Fruit fly (Drosophila melanogaster) whole organism, embryonic: Measurements from ENCODE around the gene CG15347.

Experiments
- ATbp ChIP-seq: fragments of 200-800 bp; sonication (Bioruptor generic); optimal IDR thresholded peaks from 2 replicates; lab custom pipeline; 2017; ENCODE audit warnings: missing biosample characterization, mild to moderate bottlenecking, missing genetic modification characterization, missing genetic modification reagents
- Atf-2 ChIP-seq: fragments of 200-800 bp; sonication (Bioruptor generic); optimal IDR thresholded peaks from 2 replicates; lab custom pipeline; 2016; ENCODE audit warnings: missing biosample characterization, missing genetic modification characterization
- Atf6 ChIP-seq: fragments of 200-800 bp; sonication (Bioruptor generic); IDR thresholded peaks from 2 replicates; pipeline ENCODE4 v1.3.6; 2022; ENCODE audit warnings: missing biosample characterization, missing genetic modification characterization
- CG10462 ChIP-seq: fragments of 200-800 bp; sonication (Bioruptor generic); optimal IDR thresholded peaks from 2 replicates; lab custom pipeline; 2016; ENCODE audit warnings: missing biosample characterization, missing genetic modification characterization
- CG10979 ChIP-seq: fragments of 200-800 bp; sonication (Bioruptor generic); optimal IDR thresholded peaks from 2 replicates; lab custom pipeline; 2018; ENCODE audit warnings: missing biosample characterization, mild to moderate bottlenecking, missing genetic modification characterization, moderate library complexity
- CG11093 ChIP-seq: fragments of 200-800 bp; sonication (Bioruptor generic); IDR thresholded peaks from 3 replicates; pipeline ENCODE4 v1.3.6; 2022; ENCODE audit warnings: missing biosample characterization, missing genetic modification characterization
- CG11398 ChIP-seq: fragments of 200-800 bp; sonication (Bioruptor generic); optimal IDR thresholded peaks from 2 replicates; lab custom pipeline; 2016; ENCODE audit warnings: missing biosample characterization, missing genetic modification characterization
- CG11696 ChIP-seq: fragments of 200-800 bp; sonication (Bioruptor generic); IDR thresholded peaks from 2 replicates; pipeline ENCODE4 v1.3.6; 2022; ENCODE audit warnings: missing biosample characterization, missing genetic modification characterization
- CG12071 ChIP-seq: fragments of 200-800 bp; sonication (Bioruptor generic); optimal IDR thresholded peaks from 3 replicates; lab custom pipeline; 2018; ENCODE audit warnings: missing biosample characterization, mild to moderate bottlenecking, missing genetic modification characterization
- CG13624 ChIP-seq: fragments of 200-800 bp; sonication (Bioruptor generic); optimal IDR thresholded peaks from 2 replicates; lab custom pipeline; 2016; ENCODE audit warnings: missing biosample characterization, missing genetic modification characterization
- CG13894 ChIP-seq: fragments of 200-800 bp; sonication (Bioruptor generic); optimal IDR thresholded peaks from 3 replicates; lab custom pipeline; 2018; ENCODE audit warnings: missing biosample characterization, mild to moderate bottlenecking, missing genetic modification characterization, moderate library complexity
- CG14667 ChIP-seq: fragments of 200-800 bp; sonication (Bioruptor generic); IDR thresholded peaks from 2 replicates; pipeline ENCODE4 v1.3.6; 2022; ENCODE audit warnings: missing biosample characterization, missing genetic modification characterization
- CG1602 ChIP-seq: fragments of 200-800 bp; sonication (Bioruptor generic); optimal IDR thresholded peaks from 3 replicates; lab custom pipeline; 2016; ENCODE audit warnings: missing biosample characterization, missing genetic modification characterization
- CG17359 ChIP-seq: fragments of 200-800 bp; sonication (Bioruptor generic); optimal IDR thresholded peaks from 3 replicates; lab custom pipeline; 2018; ENCODE audit warnings: missing biosample characterization, mild to moderate bottlenecking, missing genetic modification characterization, moderate library complexity
- CG17568 ChIP-seq: fragments of 200-800 bp; sonication (Bioruptor generic); optimal IDR thresholded peaks from 2 replicates; lab custom pipeline; 2018; ENCODE audit warnings: missing biosample characterization, mild to moderate bottlenecking, missing genetic modification characterization, moderate library complexity
- CG2875 ChIP-seq: fragments of 200-800 bp; sonication (Bioruptor generic); optimal IDR thresholded peaks from 2 replicates; lab custom pipeline; 2017; ENCODE audit warnings: missing biosample characterization, mild to moderate bottlenecking, missing genetic modification characterization, missing genetic modification reagents
- CG3281 ChIP-seq: fragments of 200-800 bp; sonication (Bioruptor generic); optimal IDR thresholded peaks from 3 replicates; lab custom pipeline; 2017; ENCODE audit warnings: missing biosample characterization, mild to moderate bottlenecking, missing genetic modification characterization
- CG33557 ChIP-seq: fragments of 200-800 bp; sonication (Bioruptor generic); optimal IDR thresholded peaks from 2 replicates; lab custom pipeline; 2019; ENCODE audit warnings: missing biosample characterization, mild to moderate bottlenecking, missing genetic modification characterization, moderate library complexity
- CG4328 ChIP-seq: fragments of 200-800 bp; sonication (Bioruptor generic); optimal IDR thresholded peaks from 3 replicates; lab custom pipeline; 2017; ENCODE audit warnings: missing biosample characterization, missing genetic modification reagents, missing genetic modification characterization
- CG4707 ChIP-seq: fragments of 200-800 bp; sonication (Bioruptor generic); optimal IDR thresholded peaks from 2 replicates; lab custom pipeline; 2018; ENCODE audit warnings: missing biosample characterization, mild to moderate bottlenecking, missing genetic modification characterization, moderate library complexity
- CG6175 ChIP-seq: fragments of 200-800 bp; sonication (Bioruptor generic); IDR thresholded peaks from 3 replicates; pipeline ENCODE4 v1.3.6; 2022; ENCODE audit warnings: missing biosample characterization, missing genetic modification characterization
- CG7372 ChIP-seq: fragments of 200-800 bp; sonication (Bioruptor generic); IDR thresholded peaks from 2 replicates; pipeline ENCODE4 v1.3.6; 2022; ENCODE audit warnings: missing biosample characterization, missing genetic modification characterization
- Dll ChIP-seq: fragments of 200-800 bp; sonication (Bioruptor generic); IDR thresholded peaks from 4 replicates; pipeline ENCODE4 v1.3.6; 2022; ENCODE audit warnings: missing biosample characterization, missing genetic modification characterization; ENCODE audit not compliant: partially characterized antibody
- Hand ChIP-seq: fragments of 200-800 bp; sonication (Bioruptor generic); optimal IDR thresholded peaks from 2 replicates; lab custom pipeline; 2017; ENCODE audit warnings: mild to moderate bottlenecking, missing biosample characterization, missing genetic modification reagents, missing genetic modification characterization
- HmgD ChIP-seq: fragments of 200-800 bp; sonication (Bioruptor generic); optimal IDR thresholded peaks from 3 replicates; lab custom pipeline; 2016; ENCODE audit warnings: missing biosample characterization, missing genetic modification characterization
- HmgZ ChIP-seq: fragments of 200-800 bp; sonication (Bioruptor generic); optimal IDR thresholded peaks from 2 replicates; lab custom pipeline; 2018; ENCODE audit warnings: missing biosample characterization, mild to moderate bottlenecking, missing genetic modification characterization
- Hsf ChIP-seq: fragments of 200-800 bp; sonication (Bioruptor generic); optimal IDR thresholded peaks from 3 replicates; lab custom pipeline; 2016; ENCODE audit warnings: missing biosample characterization, missing genetic modification characterization
- Rx ChIP-seq: fragments of 200-800 bp; sonication (Bioruptor generic); IDR thresholded peaks from 2 replicates; pipeline ENCODE4 v1.3.6; 2022; ENCODE audit warnings: missing biosample characterization, missing genetic modification characterization
- Side ChIP-seq: fragments of 200-800 bp; sonication (Bioruptor generic); optimal IDR thresholded peaks from 2 replicates; lab custom pipeline; 2016; ENCODE audit warnings: missing biosample characterization, missing genetic modification characterization
- al ChIP-seq: fragments of 200-800 bp; sonication (Bioruptor generic); IDR thresholded peaks from 2 replicates; pipeline ENCODE4 v1.3.6; 2022; ENCODE audit warnings: missing biosample characterization, missing genetic modification characterization
- ash1 ChIP-seq: fragments of 200-800 bp; sonication (Bioruptor generic); optimal IDR thresholded peaks from 2 replicates; lab custom pipeline; 2018; ENCODE audit warnings: missing biosample characterization, mild to moderate bottlenecking, missing genetic modification characterization
- crp ChIP-seq, 2 experiments: fragments of 200-800 bp; sonication (Bioruptor generic); optimal IDR thresholded peaks; 2 replicates in 1 of 2; 3 replicates in 1 of 2; lab custom pipeline; 2017; ENCODE audit warnings: missing biosample characterization in 2 of 2, missing genetic modification characterization in 2 of 2, mild to moderate bottlenecking in 1 of 2, moderate library complexity in 1 of 2
- fd64A ChIP-seq: fragments of 200-800 bp; sonication (Bioruptor generic); optimal IDR thresholded peaks from 3 replicates; lab custom pipeline; 2018; ENCODE audit warnings: missing biosample characterization, mild to moderate bottlenecking, missing genetic modification characterization
- gcm ChIP-seq: fragments of 200-800 bp; sonication (Bioruptor generic); optimal IDR thresholded peaks from 2 replicates; lab custom pipeline; 2019; ENCODE audit warnings: missing biosample characterization, mild to moderate bottlenecking, missing genetic modification characterization, moderate library complexity
- her ChIP-seq: fragments of 200-800 bp; sonication (Bioruptor generic); optimal IDR thresholded peaks from 2 replicates; lab custom pipeline; 2016; ENCODE audit warnings: missing biosample characterization, missing genetic modification characterization
- insv ChIP-seq, 2 experiments: fragments of 200-800 bp; sonication (Bioruptor generic); optimal IDR thresholded peaks; 3 replicates each; lab custom pipeline; 2016 to 2018; ENCODE audit warnings: missing biosample characterization in 2 of 2, missing genetic modification characterization in 2 of 2
- inv ChIP-seq: fragments of 200-800 bp; sonication (Bioruptor generic); IDR thresholded peaks from 2 replicates; pipeline ENCODE4 v1.3.6; 2022; ENCODE audit warnings: missing biosample characterization, missing genetic modification characterization; ENCODE audit not compliant: partially characterized antibody
- kni ChIP-seq: fragments of 200-800 bp; sonication (Bioruptor generic); optimal IDR thresholded peaks from 3 replicates; lab custom pipeline; 2017; ENCODE audit warnings: mild to moderate bottlenecking, missing biosample characterization, missing genetic modification reagents, missing genetic modification characterization
- knrl ChIP-seq: fragments of 200-800 bp; sonication (Bioruptor generic); IDR thresholded peaks from 3 replicates; pipeline ENCODE4 v1.3.6; 2022; ENCODE audit warnings: missing biosample characterization, missing genetic modification characterization; ENCODE audit not compliant: partially characterized antibody
- lov ChIP-seq, 2 experiments: fragments of 200-800 bp in 1 of 2; fragments of >200 bp in 1 of 2; sonication (Bioruptor generic) in 1 of 2; IDR thresholded peaks in 1 of 2; optimal IDR thresholded peaks in 1 of 2; 2 replicates in 1 of 2; 3 replicates in 1 of 2; pipeline versions ENCODE4 v1.3.6 to Lab custom; 2017 to 2022; ENCODE audit warnings: missing biosample characterization in 1 of 2, missing genetic modification characterization in 1 of 2
- nom ChIP-seq: fragments of 200-800 bp; sonication (Bioruptor generic); optimal IDR thresholded peaks from 2 replicates; lab custom pipeline; 2017; ENCODE audit warnings: missing biosample characterization, missing genetic modification characterization, mild to moderate bottlenecking, moderate library complexity, missing genetic modification reagents
- pros ChIP-seq: fragments of 200-800 bp; sonication (Bioruptor generic); optimal IDR thresholded peaks from 3 replicates; lab custom pipeline; 2019; ENCODE audit warnings: missing biosample characterization, mild to moderate bottlenecking, missing genetic modification characterization, moderate library complexity
- psq ChIP-seq: fragments of 200-800 bp; sonication (Bioruptor generic); optimal IDR thresholded peaks from 2 replicates; lab custom pipeline; 2017; ENCODE audit warnings: missing biosample characterization, missing genetic modification characterization
- pzg ChIP-seq: fragments of 200-800 bp; sonication (Bioruptor generic); optimal IDR thresholded peaks from 3 replicates; lab custom pipeline; 2018; ENCODE audit warnings: missing biosample characterization, mild to moderate bottlenecking, missing genetic modification characterization, moderate library complexity
- tll ChIP-seq, 2 experiments: fragments of 200-800 bp in 1 of 2; fragments of >200 bp in 1 of 2; sonication (Bioruptor generic) in 1 of 2; optimal IDR thresholded peaks; 2 replicates each; lab custom pipeline; 2017 to 2019; ENCODE audit warnings: missing biosample characterization in 2 of 2, missing genetic modification characterization in 2 of 2, mild to moderate bottlenecking in 1 of 2, moderate library complexity in 1 of 2
- trem ChIP-seq: fragments of 200-800 bp; optimal IDR thresholded peaks from 3 replicates; lab custom pipeline; 2019; ENCODE audit warnings: missing biosample characterization, mild to moderate bottlenecking, missing genetic modification characterization, moderate library complexity
- vvl ChIP-seq: fragments of 200-800 bp; sonication (Bioruptor generic); IDR thresholded peaks from 2 replicates; pipeline ENCODE4 v1.3.6; 2022; ENCODE audit warnings: missing biosample characterization, missing genetic modification characterization

The CG15347 gene

dm6 chrX:8410349-8411240 is 50.1 kb downstream of the CG15347 start (continued):
- no peak for TF ChIP-seq fd64A (GFP tag; lab: Kevin White, UChicago)
- TF ChIP-seq CG4328 (GFP tag; lab: Kevin White, UChicago): no peak
- TF ChIP-seq inv (GFP tag; lab: Robert Waterston, UW): no peak
- TF ChIP-seq Dll (GFP tag; lab: Robert Waterston, UW): no peak
- no peak for TF ChIP-seq psq
- TF ChIP-seq nom (GFP tag; lab: Kevin White, UChicago): peak; percentile 10
- no peak for TF ChIP-seq Side (GFP tag; lab: Kevin White, UChicago)
- TF ChIP-seq CG11093: no peak
- TF ChIP-seq CG6175 (GFP tag; lab: Robert Waterston, UW): no peak; the same call in 2 of the 3 replicates
- no peak for TF ChIP-seq knrl (GFP tag; lab: Robert Waterston, UW)
- no peak for TF ChIP-seq pzg
- no peak for TF ChIP-seq CG17359
- TF ChIP-seq Atf6 (GFP tag; lab: Robert Waterston, UW): peak; percentile 73
- TF ChIP-seq CG2875: no peak
- no peak for TF ChIP-seq HmgZ (tag; lab: Kevin White, UChicago)
- TF ChIP-seq pros (GFP tag; lab: Kevin White, UChicago): no peak
- TF ChIP-seq CG11398: no peak
- peak; percentile 42; the same call in 1 of the 2 replicates for TF ChIP-seq CG11696
- no peak for TF ChIP-seq CG10462
- TF ChIP-seq gcm (GFP tag; lab: Kevin White, UChicago): no peak
- TF ChIP-seq CG7372 (GFP tag; lab: Robert Waterston, UW): no peak
- TF ChIP-seq ash1 (GFP tag; lab: Kevin White, UChicago): no peak
- no peak for TF ChIP-seq Hand (GFP tag; lab: Kevin White, UChicago)
- TF ChIP-seq HmgD: peak; percentile 9
- no peak for TF ChIP-seq CG13624 (GFP tag; lab: Kevin White, UChicago)
- no peak for TF ChIP-seq CG12071 (GFP tag; lab: Kevin White, UChicago)
- peak; percentile 22 for TF ChIP-seq vvl (GFP tag; lab: Robert Waterston, UW)
- no peak for TF ChIP-seq kni
- no peak for TF ChIP-seq CG14667 (GFP tag; lab: Robert Waterston, UW)
- no peak for TF ChIP-seq tll (GFP tag; optimal IDR thresholded peaks at IDR 0.05; lab: Kevin White, UChicago)
- no peak for TF ChIP-seq CG13894
- TF ChIP-seq al: no peak
- no peak for TF ChIP-seq trem (tag; lab: Kevin White, UChicago)
- TF ChIP-seq Rx: no peak
- TF ChIP-seq CG1602 (GFP tag; lab: Kevin White, UChicago): no peak
- TF ChIP-seq ATbp: no peak
- TF ChIP-seq lov (optimal IDR thresholded peaks at IDR 0.05; lab: Kevin White, UChicago): no peak
- peak; percentile 63; the same call in 1 of the 3 replicates for TF ChIP-seq lov (GFP tag; IDR thresholded peaks at IDR 0.05; lab: Robert Waterston, UW)
- TF ChIP-seq insv (GFP tag; optimal IDR thresholded peaks at IDR 0.05; lab: Kevin White, UChicago): no peak
- no peak for TF ChIP-seq Hsf (GFP tag; lab: Kevin White, UChicago)
- no peak for TF ChIP-seq her
- no peak for TF ChIP-seq CG3281 (GFP tag; lab: Kevin White, UChicago)
- peak; percentile 6 for TF ChIP-seq CG17568
- no peak for TF ChIP-seq Atf-2 (GFP tag; lab: Kevin White, UChicago)
- no peak for TF ChIP-seq CG4707 (GFP tag; lab: Kevin White, UChicago)
- no peak for TF ChIP-seq CG33557 (GFP tag; lab: Kevin White, UChicago)
- no peak for TF ChIP-seq CG10979 (tag; lab: Kevin White, UChicago)
- no peak for TF ChIP-seq crp (GFP tag; optimal IDR thresholded peaks at IDR 0.05; lab: Kevin White, UChicago)
